Fruit fly (Drosophila melanogaster) whole organism: Measurements from ENCODE around the gene CG34327.

Source experiments
- Dll ChIP-seq: fragments of >200 bp; optimal IDR thresholded peaks from 2 replicates; lab custom pipeline; 2017
- pan ChIP-seq: fragments of >200 bp; optimal IDR thresholded peaks from 2 replicates; lab custom pipeline; 2017
- psq ChIP-seq: fragments of >200 bp; optimal IDR thresholded peaks from 2 replicates; lab custom pipeline; 2017
- usp ChIP-seq: fragments of >200 bp; optimal IDR thresholded peaks from 2 replicates; lab custom pipeline; 2017; ENCODE audit warnings: missing biosample characterization, missing genetic modification characterization, mixed read lengths

DNA sequence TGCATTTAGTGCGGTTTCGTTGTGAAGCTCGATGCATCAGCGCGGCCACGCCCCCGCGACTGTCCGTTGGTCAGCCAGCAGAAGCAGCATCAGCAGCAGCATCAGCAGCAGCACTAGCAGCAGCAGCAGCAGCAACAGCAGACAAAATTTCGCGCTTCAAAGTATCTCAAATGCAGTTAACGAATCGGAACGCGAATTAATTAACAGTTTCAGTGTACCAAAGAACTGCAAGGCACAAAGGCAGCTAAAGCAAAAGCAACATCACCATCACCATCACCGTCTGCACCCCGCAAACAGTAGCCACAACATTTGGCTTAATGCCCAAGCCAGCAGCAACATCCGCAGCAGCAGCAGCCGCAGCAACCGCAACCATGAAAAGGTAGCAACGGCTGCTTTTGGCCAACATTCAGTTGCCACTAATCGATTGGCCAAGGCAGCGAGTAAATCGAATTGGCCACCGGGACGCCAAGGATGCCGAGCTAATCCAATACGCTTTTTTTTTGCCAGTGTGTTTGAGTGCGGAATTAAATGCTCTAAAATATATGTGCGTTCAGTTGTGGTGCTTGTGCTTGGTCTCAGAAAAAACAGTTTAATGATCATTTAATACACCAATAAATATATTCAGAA lies 41.9 kb upstream of the CG34327 start:
- TF ChIP-seq pan (lab: Kevin White, UChicago) (no peak), Dll (lab: Kevin White, UChicago) (no peak), usp (GFP tag; lab: Kevin White, UChicago) (no peak), psq (lab: Kevin White, UChicago) (no peak)
